Worm (Caenorhabditis elegans): ENCODE results near the gene K11H12.10.

Gene K11H12.10

ce11 chrIV:653138-653848 is 22.6 kb upstream of the K11H12.10 start, which contains the start of gene K11H12.1 (continued):
- TF ChIP-seq snpc-1.1 (tag; optimal IDR thresholded peaks at IDR 0.05; ENCODE audit: insufficient read depth) (peak; percentile 54), C17E4.6 (GFP tag; IDR thresholded peaks at IDR 0.05) (peak; percentile 68; the same call in 1 of the 2 replicates), repo-1 (tag; optimal IDR thresholded peaks at IDR 0.05) (peak; percentile 58), ztf-22 (GFP tag; optimal IDR thresholded peaks at IDR 0.05) (no peak), Y53G8AR.9 (GFP tag; conservative IDR thresholded peaks at IDR 0.05) (peak; percentile 66; the same call in 1 of the 2 replicates), ceh-40 (GFP tag; IDR thresholded peaks at IDR 0.05) (0 out of 2 replicates have a peak, but pooled peaks have one; percentile 44), nfya-2 (GFP tag; IDR thresholded peaks at IDR 0.05) (peak; percentile 80; the same call in 1 of the 2 replicates), nhr-90 (tag; optimal IDR thresholded peaks at IDR 0.05) (no peak), nfyb-1 (GFP tag; IDR thresholded peaks at IDR 0.05) (0 out of 2 replicates have a peak, but pooled peaks have one; percentile 39), hmg-20 (GFP tag; IDR thresholded peaks at IDR 0.05) (peak; percentile 58; the same call in 1 of the 2 replicates), rcor-1 (GFP tag; IDR thresholded peaks at IDR 0.05) (peak; percentile 48; the same call in 1 of the 2 replicates), B0336.3 (GFP tag; IDR thresholded peaks at IDR 0.05) (peak; percentile 90), hlh-12 (tag; optimal IDR thresholded peaks at IDR 0.05) (no peak), F52B5.7 (tag; optimal IDR thresholded peaks at IDR 0.05) (peak; percentile 11), egl-18 (GFP tag; IDR thresholded peaks at IDR 0.05) (0 out of 2 replicates have a peak, but pooled peaks have one; percentile 3), lsl-1 (GFP tag; optimal IDR thresholded peaks at IDR 0.05) (no peak), lin-35 (GFP tag; optimal IDR thresholded peaks at IDR 0.05) (peak in 1 of 3 experiments; percentile 23), ceh-100 (GFP tag; IDR thresholded peaks at IDR 0.05) (peak; percentile 58)

- TF ChIP-seq madf-3 (GFP tag; IDR thresholded peaks at IDR 0.05) = peak; percentile 99
- peak; percentile 64 for TF ChIP-seq mxl-1 (tag; optimal IDR thresholded peaks at IDR 0.05)
- peak; percentile 98 for TF ChIP-seq madf-6 (GFP tag; IDR thresholded peaks at IDR 0.05)
- peak; percentile 99 for TF ChIP-seq rcor-1 (GFP tag; IDR thresholded peaks at IDR 0.05)
- TF ChIP-seq lin-40 (tag; optimal IDR thresholded peaks at IDR 0.05) = peak; percentile 99
- peak; percentile 99 for TF ChIP-seq ZK185.1 (tag; optimal IDR thresholded peaks at IDR 0.05; ENCODE audit: poor library complexity, severe bottlenecking)
- peak; percentile 96 for TF ChIP-seq aptf-2 (GFP tag; conservative IDR thresholded peaks at IDR 0.05)
- peak; percentile 98 for TF ChIP-seq unc-130 (GFP tag; optimal IDR thresholded peaks at IDR 0.05)
- TF ChIP-seq atf-7 (tag; optimal IDR thresholded peaks at IDR 0.05) = peak; percentile 99
- TF ChIP-seq athp-1 (tag; optimal IDR thresholded peaks at IDR 0.05) = peak; percentile 99
- peak; percentile 100 for TF ChIP-seq somi-1 (GFP tag; optimal IDR thresholded peaks at IDR 0.05)
- TF ChIP-seq lin-26 (GFP tag; IDR thresholded peaks at IDR 0.05) = peak; percentile 96
- peak; percentile 92 to 95 for TF ChIP-seq rec-8 (tag; optimal IDR thresholded peaks at IDR 0.05)
- peak; percentile 99 for TF ChIP-seq repo-1 (tag; optimal IDR thresholded peaks at IDR 0.05)
- peak; percentile 69 for TF ChIP-seq lsy-27 (tag; optimal IDR thresholded peaks at IDR 0.05; ENCODE audit: borderline replicate concordance, insufficient read depth)
- TF ChIP-seq ceh-58 (GFP tag; IDR thresholded peaks at IDR 0.05) = 0 out of 2 replicates have a peak, but pooled peaks have one; percentile 90
- TF ChIP-seq xnd-1 (tag; optimal IDR thresholded peaks at IDR 0.05) = peak; percentile 72
- peak; percentile 93 for TF ChIP-seq mel-28 (tag; optimal IDR thresholded peaks at IDR 0.05; ENCODE audit: borderline replicate concordance)
- TF ChIP-seq F57C9.4 (tag; optimal IDR thresholded peaks at IDR 0.05) = peak; percentile 95
- TF ChIP-seq egrh-3 (GFP tag; IDR thresholded peaks at IDR 0.05) = peak; percentile 92
- TF ChIP-seq lin-35 (GFP tag; optimal IDR thresholded peaks at IDR 0.05) = peak; percentile 1 to 99 (median 93)
- TF ChIP-seq Y53F4B.3 (GFP tag; IDR thresholded peaks at IDR 0.05) = peak; percentile 90
- peak; percentile 97 for TF ChIP-seq madf-10 (tag; optimal IDR thresholded peaks at IDR 0.05)
- TF ChIP-seq tbp1 (GFP tag; optimal IDR thresholded peaks at IDR 0.05) = peak; percentile 83
- peak; percentile 100 for TF ChIP-seq tlf-1 (GFP tag; optimal IDR thresholded peaks at IDR 0.05)
- TF ChIP-seq Y79H2A.3 (GFP tag; conservative IDR thresholded peaks at IDR 0.05) = peak; percentile 99
- peak; percentile 67 for TF ChIP-seq T26A5.8 (tag; optimal IDR thresholded peaks at IDR 0.05)
- peak; percentile 99 for TF ChIP-seq ztf-26 (tag; optimal IDR thresholded peaks at IDR 0.05)
These were observed 21.1 kb upstream of the K11H12.10 start, which contains the start of the genes rpl-15 and K11H12.8 for ce11 chrIV:654526-655440. Gene rpl-15, minus strand, starts transcription at chrIV:654576. Gene K11H12.8, plus strand, starts transcription at chrIV:655390.
